Fruit fly (Drosophila melanogaster) whole organism, embryonic: Measurements from ENCODE around the gene CG46459.

Source experiments
- CG14014 ChIP-seq: fragments of 200-800 bp; sonication (Bioruptor generic); IDR thresholded peaks from 2 replicates; pipeline ENCODE4 v1.3.6; 2022; ENCODE audit warnings: missing biosample characterization, missing genetic modification characterization
- CG1792 ChIP-seq: fragments of 200-800 bp; sonication (Bioruptor generic); optimal IDR thresholded peaks from 2 replicates; lab custom pipeline; 2016; ENCODE audit warnings: missing biosample characterization, missing genetic modification characterization
- CG34224 ChIP-seq: fragments of 200-800 bp; sonication (Bioruptor generic); IDR thresholded peaks from 3 replicates; pipeline ENCODE4 v1.3.6; 2022; ENCODE audit warnings: missing biosample characterization, missing genetic modification characterization; ENCODE audit not compliant: partially characterized antibody
- CG6683 ChIP-seq: fragments of 200-800 bp; sonication (Bioruptor generic); optimal IDR thresholded peaks from 2 replicates; lab custom pipeline; 2017; ENCODE audit warnings: missing biosample characterization, mild to moderate bottlenecking, missing genetic modification characterization, missing genetic modification reagents
- HLH54F ChIP-seq: fragments of 200-800 bp; sonication (Bioruptor generic); optimal IDR thresholded peaks from 3 replicates; lab custom pipeline; 2016; ENCODE audit warnings: missing biosample characterization, missing genetic modification characterization
- ara ChIP-seq: fragments of 200-800 bp; sonication (Bioruptor generic); IDR thresholded peaks from 2 replicates; pipeline ENCODE4 v1.3.6; 2022; ENCODE audit warnings: missing biosample characterization, missing genetic modification characterization
- dmrt99B ChIP-seq: fragments of 200-800 bp; sonication (Bioruptor generic); optimal IDR thresholded peaks from 2 replicates; lab custom pipeline; 2018; ENCODE audit warnings: missing biosample characterization, mild to moderate bottlenecking, missing genetic modification characterization, moderate library complexity
- tx ChIP-seq: fragments of 200-800 bp; sonication (Bioruptor generic); optimal IDR thresholded peaks from 2 replicates; lab custom pipeline; 2016; ENCODE audit warnings: missing biosample characterization, missing genetic modification characterization

- peak; percentile 39; the same call in 1 of the 2 replicates for TF ChIP-seq ara (GFP tag; lab: Robert Waterston, UW)
- TF ChIP-seq CG1792 (GFP tag; lab: Kevin White, UChicago), result no peak
- TF ChIP-seq CG34224 (GFP tag; lab: Robert Waterston, UW), result no peak
- TF ChIP-seq CG14014 (GFP tag; lab: Robert Waterston, UW), result peak; percentile 70
- TF ChIP-seq tx (GFP tag; lab: Kevin White, UChicago), result peak; percentile 32
- peak; percentile 44 for TF ChIP-seq CG6683 (GFP tag; lab: Kevin White, UChicago)
- TF ChIP-seq dmrt99B, result peak; percentile 93
- TF ChIP-seq HLH54F (GFP tag; lab: Kevin White, UChicago), result peak; percentile 32
Observed at dm6 chr3R:10684284-10684683, 12.2 kb upstream of the CG46459 start.
